Worm (Caenorhabditis elegans) whole organism, late embryonic: Measurements from ENCODE around the gene rig-1.

Experiments
- ama-1 ChIP-seq: fragments of 150-350 bp; optimal IDR thresholded peaks from 2 replicates; lab custom pipeline; 2014
- ceh-2 ChIP-seq: sonication (generic microtip); optimal IDR thresholded peaks from 2 replicates; lab custom pipeline; 2016; ENCODE audit warnings: missing genotype, missing genetic modification characterization, missing compliant biosample characterization
- ceh-34 ChIP-seq: sonication (generic microtip); optimal IDR thresholded peaks from 2 replicates; lab custom pipeline; 2016; ENCODE audit warnings: mild to moderate bottlenecking, missing genetic modification characterization, missing compliant biosample characterization
- elt-2 ChIP-seq: sonication (generic microtip); optimal IDR thresholded peaks from 2 replicates; lab custom pipeline; 2016; ENCODE audit warnings: missing genetic modification reagents, missing genetic modification characterization, missing compliant biosample characterization
- ets-4 ChIP-seq: sonication (generic microtip); optimal IDR thresholded peaks from 2 replicates; lab custom pipeline; 2016; ENCODE audit warnings: missing genetic modification characterization, missing compliant biosample characterization
- nhr-232 ChIP-seq: sonication (generic microtip); optimal IDR thresholded peaks from 2 replicates; lab custom pipeline; 2016; ENCODE audit warnings: missing genetic modification characterization, missing compliant biosample characterization
- pha-2 ChIP-seq: sonication (generic microtip); optimal IDR thresholded peaks from 2 replicates; lab custom pipeline; 2017; ENCODE audit warnings: mild to moderate bottlenecking, missing genetic modification characterization, missing compliant biosample characterization
- pha-4 ChIP-seq: fragments of 150-350 bp; optimal IDR thresholded peaks from 2 replicates; lab custom pipeline; 2018; ENCODE audit warnings: missing biosample characterization, missing genetic modification reagents, missing genetic modification characterization
- pqm-1 ChIP-seq: sonication (generic microtip); optimal IDR thresholded peaks from 2 replicates; lab custom pipeline; 2016; ENCODE audit warnings: missing genetic modification characterization, missing compliant biosample characterization
- rnt-1 ChIP-seq: sonication (generic microtip); optimal IDR thresholded peaks from 2 replicates; lab custom pipeline; 2016; ENCODE audit warnings: missing genetic modification characterization, missing compliant biosample characterization
- sox-4 ChIP-seq: sonication (generic microtip); optimal IDR thresholded peaks from 2 replicates; lab custom pipeline; 2017; ENCODE audit warnings: mild to moderate bottlenecking, missing genetic modification characterization, inconsistent platforms, missing compliant biosample characterization
- unc-55 ChIP-seq: sonication (generic microtip); optimal IDR thresholded peaks from 2 replicates; lab custom pipeline; 2017; ENCODE audit warnings: missing biosample characterization, missing genetic modification reagents, missing genetic modification characterization
- unc-86 ChIP-seq: sonication (generic microtip); optimal IDR thresholded peaks from 2 replicates; lab custom pipeline; 2016; ENCODE audit warnings: missing genetic modification characterization, missing compliant biosample characterization

ce11 chrX:8677873-8678272 is 17.5 kb downstream of the rig-1 start:
- TF ChIP-seq pqm-1 (tag; lab: Kevin White, UChicago) (no peak), ceh-2 (no peak), elt-2 (tag; lab: Kevin White, UChicago) (no peak), nhr-232 (tag; lab: Kevin White, UChicago) (no peak), ets-4 (tag; lab: Kevin White, UChicago) (no peak), ceh-34 (no peak), pha-4 (no peak), unc-86 (no peak), rnt-1 (no peak), ama-1 (no peak), sox-4 (tag; lab: Kevin White, UChicago) (no peak), unc-55 (GFP tag; lab: Kevin White, UChicago) (no peak), pha-2 (tag; lab: Kevin White, UChicago) (no peak)
